Worm (Caenorhabditis elegans): ENCODE data around the gene flp-15.

Gene flp-15

DNA sequence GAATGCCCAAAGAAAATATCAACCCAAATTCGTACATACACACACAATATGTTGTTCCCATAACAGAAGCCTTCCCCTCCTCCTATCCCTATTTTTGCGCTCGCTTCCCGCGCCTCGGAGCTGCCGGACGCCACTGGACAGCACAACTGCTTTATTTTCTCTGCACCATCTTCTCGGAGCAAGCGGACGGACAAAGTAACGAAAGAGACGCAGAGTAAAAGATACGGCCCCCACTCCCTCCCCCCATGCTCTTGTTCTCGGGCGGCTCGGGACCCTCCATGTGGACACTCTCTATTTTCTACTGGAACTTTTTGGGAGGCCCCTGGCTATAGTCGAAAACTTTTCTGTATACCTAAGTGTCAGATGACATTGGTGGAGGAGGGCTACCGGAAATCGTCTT lies 30.2 kb upstream of the flp-15 start:
- TF ChIP-seq ztf-29 (GFP tag; IDR thresholded peaks at IDR 0.05) (no peak), T22C8.4 (GFP tag; IDR thresholded peaks at IDR 0.05) (no peak), med-1 (GFP tag; optimal IDR thresholded peaks at IDR 0.05; ENCODE audit: insufficient read depth) (no peak), ref-1 (GFP tag; conservative IDR thresholded peaks at IDR 0.05) (no peak), ztf-23 (GFP tag; IDR thresholded peaks at IDR 0.05) (no peak), cog-1 (tag; optimal IDR thresholded peaks at IDR 0.05) (no peak), tab-1 (GFP tag; IDR thresholded peaks at IDR 0.05) (no peak), klf-2 (GFP tag; conservative IDR thresholded peaks at IDR 0.05) (no peak), flt-1 (GFP tag; IDR thresholded peaks at IDR 0.05) (no peak)

DNA sequence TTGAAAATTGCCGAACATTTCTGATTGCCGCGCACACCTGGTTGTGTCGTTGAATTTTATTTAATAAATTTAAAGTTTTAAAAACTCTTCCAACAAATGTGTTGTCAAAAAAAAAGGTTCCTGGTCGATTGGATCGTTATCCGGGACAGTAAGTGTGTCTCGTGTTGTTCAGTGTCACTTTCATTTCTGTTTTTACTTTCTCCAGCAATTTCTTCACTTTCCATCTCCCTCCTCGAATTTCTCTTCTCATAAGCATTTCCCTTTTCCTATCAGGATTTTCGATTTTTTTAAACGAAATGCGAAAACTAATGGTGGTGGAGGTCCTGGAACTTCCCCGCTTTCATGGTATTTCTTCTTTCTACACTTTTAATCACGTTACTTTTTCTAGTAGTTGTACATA lies 27.9 kb upstream of the flp-15 start:
- TF ChIP-seq ref-1 (GFP tag; conservative IDR thresholded peaks at IDR 0.05) (no peak), med-1 (GFP tag; optimal IDR thresholded peaks at IDR 0.05; ENCODE audit: insufficient read depth) (no peak), T22C8.4 (GFP tag; IDR thresholded peaks at IDR 0.05) (no peak), cog-1 (tag; optimal IDR thresholded peaks at IDR 0.05) (no peak), ztf-29 (GFP tag; IDR thresholded peaks at IDR 0.05) (no peak), klf-2 (GFP tag; conservative IDR thresholded peaks at IDR 0.05) (no peak), ztf-23 (GFP tag; IDR thresholded peaks at IDR 0.05) (no peak), tab-1 (GFP tag; IDR thresholded peaks at IDR 0.05) (no peak), flt-1 (GFP tag; IDR thresholded peaks at IDR 0.05) (no peak)

ce11 chrIII:13694048-13694447 lies 26.4 kb upstream of the flp-15 start:
- TF ChIP-seq cog-1 (tag; optimal IDR thresholded peaks at IDR 0.05) = no peak
- TF ChIP-seq med-1 (GFP tag; optimal IDR thresholded peaks at IDR 0.05; ENCODE audit: insufficient read depth) = no peak
- no peak for TF ChIP-seq ref-1 (GFP tag; conservative IDR thresholded peaks at IDR 0.05)
- no peak for TF ChIP-seq klf-2 (GFP tag; conservative IDR thresholded peaks at IDR 0.05)
- no peak for TF ChIP-seq T22C8.4 (GFP tag; IDR thresholded peaks at IDR 0.05)
- TF ChIP-seq ztf-23 (GFP tag; IDR thresholded peaks at IDR 0.05) = no peak
- TF ChIP-seq tab-1 (GFP tag; IDR thresholded peaks at IDR 0.05) = no peak
- TF ChIP-seq flt-1 (GFP tag; IDR thresholded peaks at IDR 0.05) = no peak
- TF ChIP-seq ztf-29 (GFP tag; IDR thresholded peaks at IDR 0.05) = no peak

ce11 chrIII:13693187-13693586 lies 25.5 kb upstream of the flp-15 start:
- TF ChIP-seq T22C8.4 (GFP tag; IDR thresholded peaks at IDR 0.05) = peak; percentile 47; the same call in 1 of the 2 replicates
- TF ChIP-seq tab-1 (GFP tag; IDR thresholded peaks at IDR 0.05) = no peak

DNA sequence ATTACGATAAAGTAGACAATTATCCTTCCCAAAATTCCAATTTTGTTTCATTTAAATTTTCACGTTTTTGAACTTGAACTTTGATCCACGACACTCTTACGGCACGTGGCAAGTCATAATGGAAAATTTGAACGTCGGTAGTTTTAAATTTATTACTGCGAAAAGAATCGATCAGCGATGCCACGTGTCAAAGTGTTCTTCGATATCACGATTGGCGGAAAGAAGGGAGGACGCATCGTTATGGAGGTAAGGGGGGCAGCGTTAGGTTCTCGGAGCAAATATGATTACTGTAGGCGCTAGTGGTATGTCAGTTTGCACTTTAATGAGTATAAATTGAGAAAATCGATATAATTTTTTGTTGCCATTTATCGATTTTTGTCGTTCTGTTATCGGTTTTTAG lies 24.9 kb upstream of the flp-15 start, which contains the start of gene cyn-2:
cyn-2 (plus strand) TSS at position 114 of the 400 bp plus-strand sequence.
- TF ChIP-seq tab-1 (GFP tag; IDR thresholded peaks at IDR 0.05) = no peak
- peak; percentile 16; the same call in 1 of the 2 replicates for TF ChIP-seq T22C8.4 (GFP tag; IDR thresholded peaks at IDR 0.05)

DNA sequence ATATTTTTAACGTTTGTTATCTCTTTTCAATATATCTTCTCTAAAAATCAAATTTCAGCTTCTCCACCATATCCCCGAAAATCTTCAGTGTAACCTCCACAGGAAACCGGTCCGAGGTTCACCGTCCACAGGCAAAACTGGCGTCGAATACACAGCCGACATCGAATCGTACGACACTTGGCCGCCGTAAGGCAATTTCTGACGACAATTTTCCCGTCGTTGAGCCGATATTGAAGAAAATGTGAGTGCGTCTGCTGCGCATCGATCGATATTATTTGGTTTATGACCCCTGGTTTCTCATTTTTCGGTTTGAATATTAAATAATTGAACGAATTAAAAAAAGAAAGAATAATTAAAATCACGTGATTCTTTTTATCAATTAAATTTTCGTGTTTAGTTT lies 19.6 kb upstream of the flp-15 start, which contains the start of gene cul-2:
cul-2 (plus strand) TSS at position 59 of the 400 bp plus-strand sequence.
- no peak for TF ChIP-seq med-1 (GFP tag; optimal IDR thresholded peaks at IDR 0.05; ENCODE audit: insufficient read depth)
- no peak for TF ChIP-seq T22C8.4 (GFP tag; IDR thresholded peaks at IDR 0.05)
- TF ChIP-seq ref-1 (GFP tag; conservative IDR thresholded peaks at IDR 0.05) = no peak
- no peak for TF ChIP-seq ztf-29 (GFP tag; IDR thresholded peaks at IDR 0.05)
- TF ChIP-seq flt-1 (GFP tag; IDR thresholded peaks at IDR 0.05) = no peak
- no peak for TF ChIP-seq klf-2 (GFP tag; conservative IDR thresholded peaks at IDR 0.05)
- no peak for TF ChIP-seq tab-1 (GFP tag; IDR thresholded peaks at IDR 0.05)

DNA sequence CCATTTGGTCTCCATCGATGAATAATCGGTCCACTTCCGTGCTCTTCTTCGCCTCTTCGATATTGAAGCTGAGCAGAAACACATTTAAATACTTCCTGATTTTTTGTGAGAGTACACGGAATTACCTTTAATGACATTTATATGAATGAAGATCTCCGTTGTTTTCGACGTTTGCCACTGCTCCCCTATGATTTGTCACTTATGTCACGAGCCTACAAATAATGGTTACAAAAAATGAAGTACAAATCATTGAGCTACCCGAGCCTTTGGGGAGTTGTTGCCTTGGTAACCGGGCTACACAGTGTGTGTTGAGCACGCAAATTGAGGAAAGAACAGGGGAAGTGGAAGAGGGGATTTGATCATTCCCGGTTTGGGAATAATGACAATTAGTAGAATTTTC lies 18.7 kb upstream of the flp-15 start, which contains the start of gene dyf-2:
dyf-2 (minus strand) TSS at position 137 of the 400 bp plus-strand sequence.
- TF ChIP-seq med-1 (GFP tag; optimal IDR thresholded peaks at IDR 0.05; ENCODE audit: insufficient read depth) (no peak), tab-1 (GFP tag; IDR thresholded peaks at IDR 0.05) (no peak), flt-1 (GFP tag; IDR thresholded peaks at IDR 0.05) (no peak), ref-1 (GFP tag; conservative IDR thresholded peaks at IDR 0.05) (no peak), T22C8.4 (GFP tag; IDR thresholded peaks at IDR 0.05) (no peak), ztf-23 (GFP tag; IDR thresholded peaks at IDR 0.05) (no peak), ztf-29 (GFP tag; IDR thresholded peaks at IDR 0.05) (no peak), cog-1 (tag; optimal IDR thresholded peaks at IDR 0.05) (no peak), klf-2 (GFP tag; conservative IDR thresholded peaks at IDR 0.05) (no peak)

ce11 chrIII:13684236-13684635 lies 16.6 kb upstream of the flp-15 start:
- no peak for TF ChIP-seq flt-1 (GFP tag; IDR thresholded peaks at IDR 0.05)
- TF ChIP-seq tab-1 (GFP tag; IDR thresholded peaks at IDR 0.05) = no peak
- no peak for TF ChIP-seq klf-2 (GFP tag; conservative IDR thresholded peaks at IDR 0.05)
- no peak for TF ChIP-seq med-1 (GFP tag; optimal IDR thresholded peaks at IDR 0.05; ENCODE audit: insufficient read depth)
- TF ChIP-seq ztf-23 (GFP tag; IDR thresholded peaks at IDR 0.05) = no peak
- no peak for TF ChIP-seq ref-1 (GFP tag; conservative IDR thresholded peaks at IDR 0.05)
- no peak for TF ChIP-seq T22C8.4 (GFP tag; IDR thresholded peaks at IDR 0.05)
- TF ChIP-seq cog-1 (tag; optimal IDR thresholded peaks at IDR 0.05) = no peak
- TF ChIP-seq ztf-29 (GFP tag; IDR thresholded peaks at IDR 0.05) = no peak

DNA sequence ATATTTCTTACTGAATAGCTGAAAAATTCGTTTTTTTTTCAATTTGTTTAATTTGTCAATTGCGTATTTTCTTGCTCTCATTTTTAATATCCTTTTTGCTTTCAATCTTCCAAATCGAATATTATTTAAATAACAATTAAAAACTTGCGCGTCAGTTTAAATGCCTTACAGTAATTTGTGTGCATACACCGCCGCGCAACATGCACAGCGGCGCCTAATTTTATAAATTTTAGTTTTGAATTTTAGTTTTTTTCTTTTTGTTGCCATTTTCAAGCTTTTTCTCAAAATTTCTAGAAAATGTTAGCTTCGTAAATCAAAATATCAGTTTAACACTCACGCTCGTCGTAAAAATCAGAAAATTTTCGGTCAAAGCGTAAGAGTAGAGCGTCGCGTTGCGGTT lies 15.6 kb upstream of the flp-15 start:
- TF ChIP-seq ztf-29 (GFP tag; IDR thresholded peaks at IDR 0.05) (no peak), med-1 (GFP tag; optimal IDR thresholded peaks at IDR 0.05; ENCODE audit: insufficient read depth) (no peak), tab-1 (GFP tag; IDR thresholded peaks at IDR 0.05) (no peak), ztf-23 (GFP tag; IDR thresholded peaks at IDR 0.05) (no peak), ref-1 (GFP tag; conservative IDR thresholded peaks at IDR 0.05) (no peak), klf-2 (GFP tag; conservative IDR thresholded peaks at IDR 0.05) (no peak), flt-1 (GFP tag; IDR thresholded peaks at IDR 0.05) (no peak), cog-1 (tag; optimal IDR thresholded peaks at IDR 0.05) (no peak), T22C8.4 (GFP tag; IDR thresholded peaks at IDR 0.05) (no peak)

- no peak for TF ChIP-seq T22C8.4 (GFP tag; IDR thresholded peaks at IDR 0.05)
- no peak for TF ChIP-seq ztf-23 (GFP tag; IDR thresholded peaks at IDR 0.05)
- TF ChIP-seq ztf-29 (GFP tag; IDR thresholded peaks at IDR 0.05) = no peak
- no peak for TF ChIP-seq flt-1 (GFP tag; IDR thresholded peaks at IDR 0.05)
- no peak for TF ChIP-seq klf-2 (GFP tag; conservative IDR thresholded peaks at IDR 0.05)
Observed at ce11 chrIII:13682019-13682418, 14.4 kb upstream of the flp-15 start.

Data from whole organism, midembryonic.